In genomic region chrV:14094953-14095352, ce11 we compare ENCODE assay signal across 1 worm cellular context.
TF ChIP-seq lines count a peak whose summit lies in the region.

No protein-coding gene starts in this region.

TF ChIP-seq in whole organism, L1 larva, 84 proteins besides CTCF, POLR2A, EP300 and RAD21 (continued from another document):
- TF ChIP-seq C04F5.9 (tag; optimal IDR thresholded peaks at IDR 0.05; lab: Kevin White, UChicago) (no peak), unc-62 (GFP tag; optimal IDR thresholded peaks at IDR 0.05; lab: Kevin White, UChicago) (no peak), pqm-1 (tag; optimal IDR thresholded peaks at IDR 0.05; lab: Kevin White, UChicago) (no peak), ets-5 (GFP tag; IDR thresholded peaks at IDR 0.05; lab: Robert Waterston, UW) (no peak), snpc-4 (tag; optimal IDR thresholded peaks at IDR 0.05; lab: Kevin White, UChicago) (no peak), swsn-7 (tag; optimal IDR thresholded peaks at IDR 0.05; lab: Kevin White, UChicago) (no peak), hpl-2 (GFP tag; optimal IDR thresholded peaks at IDR 0.05; lab: Kevin White, UChicago) (no peak), nhr-237 (tag; optimal IDR thresholded peaks at IDR 0.05; lab: Kevin White, UChicago) (no peak), dpl-1 (GFP tag; optimal IDR thresholded peaks at IDR 0.05; lab: Kevin White, UChicago) (no peak), F16B12.6 (tag; optimal IDR thresholded peaks at IDR 0.05; lab: Kevin White, UChicago) (no peak)
TF ChIP-seq in whole organism, L1 larva: peak in this region for 16.
